Worm (Caenorhabditis elegans): ENCODE data around the gene nspg-12.

DNA sequence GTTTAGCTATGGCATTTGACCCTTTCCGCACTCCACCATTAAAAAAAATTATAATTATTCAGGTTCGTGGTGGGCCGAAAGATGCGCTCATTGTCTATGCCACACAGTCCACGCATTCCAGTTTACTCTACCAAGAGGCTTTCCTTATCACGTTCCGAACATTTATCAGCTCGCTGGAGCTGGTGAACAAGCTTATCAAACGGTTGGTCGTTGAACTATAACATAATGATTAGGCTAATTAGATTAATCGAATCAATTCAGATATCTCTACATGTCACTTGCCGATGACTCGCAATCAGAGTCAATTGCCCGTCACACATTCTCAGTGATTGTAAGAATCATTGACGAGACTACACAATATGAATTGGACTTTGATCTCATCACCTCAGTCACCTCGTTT is 12.3 kb downstream of the nspg-12 start:
- TF ChIP-seq ref-1 (GFP tag; conservative IDR thresholded peaks at IDR 0.05) (no peak), ztf-23 (GFP tag; IDR thresholded peaks at IDR 0.05) (no peak), ztf-29 (GFP tag; IDR thresholded peaks at IDR 0.05) (no peak), flt-1 (GFP tag; IDR thresholded peaks at IDR 0.05) (no peak), tab-1 (GFP tag; IDR thresholded peaks at IDR 0.05) (no peak), klf-2 (GFP tag; conservative IDR thresholded peaks at IDR 0.05) (no peak), T22C8.4 (GFP tag; IDR thresholded peaks at IDR 0.05) (no peak)
